Fruit fly (Drosophila melanogaster) whole organism, embryonic: Measurements from ENCODE around the gene CG14383.

ENCODE experiments used
- CG14860 ChIP-seq: fragments of 200-800 bp; sonication (Bioruptor generic); IDR thresholded peaks from 3 replicates; pipeline ENCODE4 v1.3.6; 2022; ENCODE audit warnings: missing biosample characterization, missing genetic modification characterization; ENCODE audit not compliant: partially characterized antibody
- CG17359 ChIP-seq: fragments of 200-800 bp; sonication (Bioruptor generic); optimal IDR thresholded peaks from 3 replicates; lab custom pipeline; 2018; ENCODE audit warnings: missing biosample characterization, mild to moderate bottlenecking, missing genetic modification characterization, moderate library complexity
- CG18764 ChIP-seq: fragments of 200-800 bp; sonication (Bioruptor generic); optimal IDR thresholded peaks from 3 replicates; lab custom pipeline; 2016; ENCODE audit warnings: missing biosample characterization, missing genetic modification characterization
- CG6254 ChIP-seq: fragments of 200-800 bp; sonication (Bioruptor generic); optimal IDR thresholded peaks from 3 replicates; lab custom pipeline; 2017; ENCODE audit warnings: mild to moderate bottlenecking, missing biosample characterization, missing genetic modification reagents, missing genetic modification characterization
- Lpt ChIP-seq: fragments of >200 bp; optimal IDR thresholded peaks from 2 replicates; lab custom pipeline; 2018; ENCODE audit warnings: missing biosample characterization, missing genetic modification characterization
- ci ChIP-seq: fragments of 200-800 bp; sonication (Bioruptor generic); IDR thresholded peaks from 3 replicates; pipeline ENCODE4 v1.3.6; 2022; ENCODE audit warnings: missing biosample characterization, missing genetic modification characterization

DNA sequence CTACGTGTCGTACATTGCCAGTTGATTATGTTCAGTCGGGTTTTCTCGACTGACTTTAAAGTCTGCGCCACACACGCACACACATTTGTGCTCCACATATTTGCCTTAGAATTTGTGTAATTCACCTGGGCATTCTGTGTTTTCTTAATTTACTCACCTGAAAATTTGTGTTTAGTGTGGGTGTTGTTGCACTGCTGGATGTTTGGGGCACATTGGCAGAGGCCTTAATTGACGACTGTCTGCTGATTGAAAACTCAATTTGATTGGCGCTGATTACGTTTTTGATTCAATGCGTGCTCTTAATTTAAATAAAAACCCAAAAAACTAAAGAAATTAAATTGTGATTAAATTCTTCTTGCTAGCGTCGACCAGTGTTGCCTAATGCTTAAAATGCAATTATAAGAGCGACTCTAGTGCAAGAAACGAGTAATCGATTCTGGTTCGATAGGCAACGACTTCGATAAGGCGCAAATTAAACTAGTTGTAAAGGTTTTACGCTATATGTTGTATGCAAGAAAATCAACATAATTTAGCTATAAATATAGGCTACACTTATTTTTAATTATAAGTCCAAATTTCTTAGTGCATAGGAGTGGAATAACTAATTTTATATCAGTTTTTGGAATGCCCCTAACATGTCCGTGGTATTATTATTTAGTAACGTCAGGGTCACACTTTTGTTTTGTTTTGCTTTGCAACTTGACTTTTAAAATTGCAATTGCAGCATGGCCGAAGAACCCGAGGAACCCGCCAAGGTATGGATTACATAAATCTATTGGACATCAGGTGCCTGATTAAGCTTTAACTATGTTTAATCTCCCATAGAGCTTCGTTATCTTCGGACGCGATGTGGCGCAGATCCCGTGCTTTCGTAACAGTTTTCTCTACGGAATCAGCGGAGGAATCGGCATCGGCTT lies 42.2 kb upstream of the CG14383 start, which contains the start of the genes CG46281 and CG46280:
- TF ChIP-seq CG6254 (GFP tag; lab: Kevin White, UChicago) (no peak), CG17359 (tag; lab: Kevin White, UChicago) (no peak), ci (GFP tag; lab: Robert Waterston, UW) (no peak), CG14860 (GFP tag; lab: Robert Waterston, UW) (peak; percentile 32; the same call in 1 of the 3 replicates), Lpt (no peak), CG18764 (GFP tag; lab: Kevin White, UChicago) (no peak)
